Worm (Caenorhabditis elegans) whole organism, young adult: Measurements from ENCODE around the gene mans-4.

Experiments used
- B0019.2 ChIP-seq: fragments of 200-800 bp; sonication (Bioruptor generic); conservative IDR thresholded peaks from 2 replicates; pipeline ENCODE4 v1.3.6; 2022; ENCODE audit warnings: missing genetic modification reagents, missing genetic modification characterization, missing compliant biosample characterization
- B0035.1 ChIP-seq: sonication (generic microtip); optimal IDR thresholded peaks from 2 replicates; lab custom pipeline; 2016; ENCODE audit warnings: missing genetic modification characterization, mild to moderate bottlenecking, missing compliant biosample characterization, missing genotype, missing genetic modification reagents
- B0261.1 ChIP-seq: sonication (generic microtip); optimal IDR thresholded peaks from 2 replicates; lab custom pipeline; 2016; ENCODE audit warnings: mild to moderate bottlenecking, missing genetic modification characterization, moderate library complexity, missing compliant biosample characterization
- C17E4.6 ChIP-seq: fragments of 200-800 bp; sonication (Bioruptor generic); IDR thresholded peaks from 2 replicates; pipeline ENCODE4 v1.3.6; 2022; ENCODE audit warnings: missing genetic modification reagents, missing genetic modification characterization, missing compliant biosample characterization
- F22D6.2 ChIP-seq: sonication (generic microtip); optimal IDR thresholded peaks from 2 replicates; lab custom pipeline; 2016; ENCODE audit warnings: mild to moderate bottlenecking, missing genetic modification characterization, missing compliant biosample characterization
- F49E8.2 ChIP-seq: sonication (generic microtip); optimal IDR thresholded peaks from 3 replicates; lab custom pipeline; 2017; ENCODE audit warnings: missing genetic modification characterization, mild to moderate bottlenecking, missing compliant biosample characterization, antibody characterized with exemption, moderate library complexity; ENCODE audit not compliant: insufficient read depth
- F55B11.4 ChIP-seq: sonication (generic microtip); optimal IDR thresholded peaks from 2 replicates; lab custom pipeline; 2016; ENCODE audit warnings: missing compliant biosample characterization, missing genetic modification characterization, borderline replicate concordance; ENCODE audit not compliant: insufficient read depth
- F57A8.1 ChIP-seq: fragments of 200-800 bp; sonication (Bioruptor generic); optimal IDR thresholded peaks from 2 replicates; lab custom pipeline; 2018; ENCODE audit warnings: mild to moderate bottlenecking, missing genetic modification characterization, moderate library complexity, missing compliant biosample characterization
- T07F8.4 ChIP-seq: sonication (generic microtip); optimal IDR thresholded peaks from 2 replicates; lab custom pipeline; 2016; ENCODE audit warnings: mild to moderate bottlenecking, missing genetic modification characterization, moderate library complexity, missing compliant biosample characterization
- Y53F4B.3 ChIP-seq: fragments of 200-800 bp; sonication (Bioruptor generic); IDR thresholded peaks from 2 replicates; pipeline ENCODE4 v1.3.6; 2022; ENCODE audit warnings: missing genetic modification reagents, missing genetic modification characterization, missing compliant biosample characterization
- aptf-2 ChIP-seq: fragments of 200-800 bp; sonication (Bioruptor generic); conservative IDR thresholded peaks from 2 replicates; pipeline ENCODE4 v1.3.6; 2022; ENCODE audit warnings: missing genetic modification reagents, missing genetic modification characterization, missing compliant biosample characterization
- attf-5 ChIP-seq: fragments of 200-800 bp; sonication (Bioruptor generic); optimal IDR thresholded peaks from 2 replicates; lab custom pipeline; 2018; ENCODE audit warnings: mild to moderate bottlenecking, missing genetic modification characterization, missing compliant biosample characterization
- attf-6 ChIP-seq: fragments of 200-800 bp; sonication (Bioruptor generic); IDR thresholded peaks from 2 replicates; pipeline ENCODE4 v1.3.6; 2022; ENCODE audit warnings: missing genetic modification reagents, missing genetic modification characterization, missing compliant biosample characterization
- bed-1 ChIP-seq: fragments of 200-800 bp; sonication (Bioruptor generic); IDR thresholded peaks from 2 replicates; pipeline ENCODE4 v1.3.6; 2022; ENCODE audit warnings: missing genetic modification reagents, missing genetic modification characterization, missing compliant biosample characterization
- bed-2 ChIP-seq: fragments of 200-800 bp; sonication (Bioruptor generic); IDR thresholded peaks from 2 replicates; pipeline ENCODE4 v1.3.6; 2022; ENCODE audit warnings: missing genetic modification reagents, missing genetic modification characterization, missing compliant biosample characterization
- ceh-100 ChIP-seq: fragments of 200-800 bp; sonication (Bioruptor generic); IDR thresholded peaks from 2 replicates; pipeline ENCODE4 v1.3.6; 2022; ENCODE audit warnings: missing genetic modification reagents, missing genetic modification characterization, missing compliant biosample characterization
- ceh-40 ChIP-seq: fragments of 200-800 bp; sonication (Bioruptor generic); IDR thresholded peaks from 2 replicates; pipeline ENCODE4 v1.3.6; 2022; ENCODE audit warnings: missing genetic modification characterization, missing compliant biosample characterization
- ceh-91 ChIP-seq: fragments of 200-800 bp; sonication (Bioruptor generic); IDR thresholded peaks from 2 replicates; pipeline ENCODE4 v1.3.6; 2022; ENCODE audit warnings: missing genetic modification reagents, missing genetic modification characterization, missing compliant biosample characterization
- egl-44 ChIP-seq: fragments of 200-800 bp; sonication (Bioruptor generic); IDR thresholded peaks from 2 replicates; pipeline ENCODE4 v1.3.6; 2022; ENCODE audit warnings: missing genetic modification reagents, missing genetic modification characterization, missing compliant biosample characterization
- ets-4 ChIP-seq: fragments of 200-800 bp; sonication (Bioruptor generic); optimal IDR thresholded peaks from 2 replicates; lab custom pipeline; 2018; ENCODE audit warnings: mild to moderate bottlenecking, missing genetic modification characterization, missing compliant biosample characterization
- hmg-20 ChIP-seq: fragments of 200-800 bp; sonication (Bioruptor generic); IDR thresholded peaks from 2 replicates; pipeline ENCODE4 v1.3.6; 2022; ENCODE audit warnings: missing genetic modification reagents, missing genetic modification characterization, missing compliant biosample characterization
- let-607 ChIP-seq, 2 experiments: fragments of 200-800 bp in 1 of 2; sonication (Bioruptor generic) in 1 of 2; sonication (generic microtip) in 1 of 2; optimal IDR thresholded peaks; 2 replicates each; lab custom pipeline; 2016 to 2018; ENCODE audit warnings: mild to moderate bottlenecking in 2 of 2, missing compliant biosample characterization in 2 of 2, missing genetic modification characterization in 2 of 2, moderate library complexity in 2 of 2, missing genotype in 1 of 2
- lin-26 ChIP-seq: fragments of 200-800 bp; sonication (Bioruptor generic); IDR thresholded peaks from 2 replicates; pipeline ENCODE4 v1.3.6; 2022; ENCODE audit warnings: missing genetic modification reagents, missing genetic modification characterization, missing compliant biosample characterization
- nhr-120 ChIP-seq: fragments of 200-800 bp; sonication (Bioruptor generic); IDR thresholded peaks from 2 replicates; pipeline ENCODE4 v1.3.6; 2022; ENCODE audit warnings: missing genetic modification characterization, missing compliant biosample characterization
- nhr-80 ChIP-seq: sonication (generic microtip); optimal IDR thresholded peaks from 2 replicates; lab custom pipeline; 2016; ENCODE audit warnings: missing genetic modification characterization, missing compliant biosample characterization
- pbrm-1 ChIP-seq: fragments of 200-800 bp; sonication (Bioruptor generic); IDR thresholded peaks from 2 replicates; pipeline ENCODE4 v1.3.6; 2022; ENCODE audit warnings: missing genetic modification reagents, missing genetic modification characterization, missing compliant biosample characterization
- repo-1 ChIP-seq: sonication (generic microtip); optimal IDR thresholded peaks from 2 replicates; lab custom pipeline; 2017; ENCODE audit warnings: mild to moderate bottlenecking, missing genetic modification characterization, missing compliant biosample characterization
- sdz-38 ChIP-seq: sonication (generic microtip); optimal IDR thresholded peaks from 2 replicates; lab custom pipeline; 2016; ENCODE audit warnings: missing genotype, missing genetic modification characterization, missing compliant biosample characterization
- snpc-3.4 ChIP-seq: sonication (generic microtip); optimal IDR thresholded peaks from 2 replicates; lab custom pipeline; 2017; ENCODE audit warnings: missing genetic modification characterization, mild to moderate bottlenecking, missing compliant biosample characterization, antibody characterized with exemption, moderate library complexity, missing genotype, missing genetic modification reagents
- snpc-4 ChIP-seq, 5 experiments: fragments of 150-350 bp in 1 of 5; sonication (generic microtip) in 4 of 5; optimal IDR thresholded peaks; 2 replicates each; lab custom pipeline; 2014 to 2018; ENCODE audit warnings: missing genetic modification characterization in 5 of 5, missing biosample characterization in 3 of 5, antibody characterized with exemption in 2 of 5, mild to moderate bottlenecking in 2 of 5, missing compliant biosample characterization in 2 of 5, missing genotype in 2 of 5, moderate library complexity in 2 of 5, missing genetic modification reagents in 1 of 5
- somi-1 ChIP-seq: fragments of 200-800 bp; sonication (Bioruptor generic); optimal IDR thresholded peaks from 2 replicates; lab custom pipeline; 2018; ENCODE audit warnings: mild to moderate bottlenecking, missing genetic modification characterization, missing compliant biosample characterization
- tbp1 ChIP-seq: fragments of 200-800 bp; sonication (Bioruptor generic); optimal IDR thresholded peaks from 2 replicates; lab custom pipeline; 2018; ENCODE audit warnings: mild to moderate bottlenecking, missing genetic modification characterization, missing compliant biosample characterization
- zim-3 ChIP-seq: sonication (generic microtip); optimal IDR thresholded peaks from 2 replicates; lab custom pipeline; 2017; ENCODE audit warnings: mild to moderate bottlenecking, missing genetic modification characterization, moderate library complexity, missing compliant biosample characterization
- ztf-28 ChIP-seq: fragments of 200-800 bp; sonication (Bioruptor generic); IDR thresholded peaks from 2 replicates; pipeline ENCODE4 v1.3.6; 2022; ENCODE audit warnings: missing genetic modification reagents, missing genetic modification characterization, missing compliant biosample characterization
- ztf-6 ChIP-seq: fragments of 200-800 bp; sonication (Bioruptor generic); IDR thresholded peaks from 2 replicates; pipeline ENCODE4 v1.3.6; 2022; ENCODE audit warnings: missing genetic modification reagents, missing genetic modification characterization, missing compliant biosample characterization

The mans-4 gene

ce11 chrIV:9112019-9112418 lies 33.6 kb upstream of the mans-4 start:
- TF ChIP-seq ets-4 (GFP tag; lab: Kevin White, UChicago) (peak; percentile 46), aptf-2 (GFP tag; lab: Robert Waterston, UW) (no peak), nhr-80 (tag; lab: Kevin White, UChicago) (peak; percentile 85)

- no peak for TF ChIP-seq F57A8.1 (GFP tag; lab: Kevin White, UChicago)
- TF ChIP-seq F22D6.2, result no peak
- no peak for TF ChIP-seq aptf-2 (GFP tag; lab: Robert Waterston, UW)
- TF ChIP-seq, all 124 proteins: peak for 0
Measured at ce11 chrIV:9108631-9109030, 30.3 kb upstream of the mans-4 start, which contains the start of gene aly-1. aly-1 (plus strand) TSS chrIV:9108931.

- TF ChIP-seq nhr-80 (tag; lab: Kevin White, UChicago) (peak; percentile 15), tbp1 (GFP tag; lab: Kevin White, UChicago) (no peak), attf-5 (GFP tag; lab: Kevin White, UChicago) (peak; percentile 43), snpc-4 (GFP tag; optimal IDR thresholded peaks at IDR 0.05; lab: Kevin White, UChicago) (no peak), snpc-4 (tag; optimal IDR thresholded peaks at IDR 0.05; lab: Kevin White, UChicago) (peak in 1 of 4 experiments; percentile 18), snpc-3.4 (peak; percentile 4), repo-1 (no peak)
Measured at ce11 chrIV:9107464-9107863, 29.1 kb upstream of the mans-4 start.

ce11 chrIV:9104071-9105016 lies 26.0 kb upstream of the mans-4 start, which contains the start of the genes C01F6.14 and fem-3:
C01F6.14 (minus strand) TSS chrIV:9104121.
fem-3 (plus strand) TSS chrIV:9104966.
- TF ChIP-seq lin-26 (GFP tag; lab: Robert Waterston, UW), result no peak
- no peak for TF ChIP-seq B0019.2
- TF ChIP-seq C17E4.6 (GFP tag; lab: Robert Waterston, UW), result no peak
- TF ChIP-seq nhr-120, result no peak
- no peak for TF ChIP-seq B0035.1 (tag; lab: Kevin White, UChicago)
- no peak for TF ChIP-seq ceh-91 (GFP tag; lab: Robert Waterston, UW)
- no peak for TF ChIP-seq F49E8.2 (tag; lab: Kevin White, UChicago)
- TF ChIP-seq egl-44 (GFP tag; lab: Robert Waterston, UW), result no peak
- no peak for TF ChIP-seq bed-1 (GFP tag; lab: Robert Waterston, UW)
- no peak for TF ChIP-seq T07F8.4 (tag; lab: Kevin White, UChicago)
- TF ChIP-seq F55B11.4 (tag; lab: Kevin White, UChicago), result no peak
- no peak for TF ChIP-seq hmg-20 (GFP tag; lab: Robert Waterston, UW)
- no peak for TF ChIP-seq bed-2 (GFP tag; lab: Robert Waterston, UW)
- TF ChIP-seq zim-3, result no peak
- TF ChIP-seq B0261.1 (tag; lab: Kevin White, UChicago), result no peak
- TF ChIP-seq let-607 (tag; optimal IDR thresholded peaks at IDR 0.05; lab: Kevin White, UChicago), result no peak
- no peak for TF ChIP-seq ztf-28 (GFP tag; lab: Robert Waterston, UW)
- no peak for TF ChIP-seq somi-1 (GFP tag; lab: Kevin White, UChicago)
- TF ChIP-seq tbp1 (GFP tag; lab: Kevin White, UChicago), result no peak

- TF ChIP-seq Y53F4B.3 (GFP tag; lab: Robert Waterston, UW) (no peak), ceh-40 (GFP tag; lab: Robert Waterston, UW) (no peak), ztf-6 (GFP tag; lab: Robert Waterston, UW) (no peak), attf-6 (GFP tag; lab: Robert Waterston, UW) (no peak), sdz-38 (no peak), bed-1 (GFP tag; lab: Robert Waterston, UW) (no peak), egl-44 (GFP tag; lab: Robert Waterston, UW) (no peak), pbrm-1 (GFP tag; lab: Robert Waterston, UW) (no peak), ceh-100 (GFP tag; lab: Robert Waterston, UW) (no peak), bed-2 (GFP tag; lab: Robert Waterston, UW) (no peak)
Measured at ce11 chrIV:9100835-9101234, 22.5 kb upstream of the mans-4 start.
